Worm (Caenorhabditis elegans) whole organism, late embryonic: ENCODE results near the gene phat-3.

Experiments
- C08G9.2 ChIP-seq: sonication (generic microtip); optimal IDR thresholded peaks from 2 replicates; lab custom pipeline; 2016; ENCODE audit warnings: mild to moderate bottlenecking, missing genetic modification characterization, moderate library complexity, missing compliant biosample characterization
- F13H6.1 ChIP-seq: sonication (generic microtip); optimal IDR thresholded peaks from 2 replicates; lab custom pipeline; 2016; ENCODE audit warnings: missing genetic modification characterization, missing compliant biosample characterization
- K02D7.2 ChIP-seq: sonication (generic microtip); optimal IDR thresholded peaks from 2 replicates; lab custom pipeline; 2017; ENCODE audit warnings: mild to moderate bottlenecking, missing genetic modification characterization, missing compliant biosample characterization
- T23F11.4 ChIP-seq: fragments of 200-800 bp; sonication (Bioruptor generic); optimal IDR thresholded peaks from 2 replicates; lab custom pipeline; 2018; ENCODE audit warnings: mild to moderate bottlenecking, missing genetic modification characterization, missing compliant biosample characterization
- ama-1 ChIP-seq: fragments of 150-350 bp; optimal IDR thresholded peaks from 2 replicates; lab custom pipeline; 2014
- ceh-18 ChIP-seq: sonication (generic microtip); optimal IDR thresholded peaks from 2 replicates; lab custom pipeline; 2016; ENCODE audit warnings: missing genetic modification characterization, missing compliant biosample characterization
- ceh-30 ChIP-seq: fragments of 150-350 bp; optimal IDR thresholded peaks from 2 replicates; lab custom pipeline; 2014; ENCODE audit warnings: missing biosample characterization, missing genetic modification characterization
- ceh-31 ChIP-seq: sonication (generic microtip); optimal IDR thresholded peaks from 2 replicates; lab custom pipeline; 2016; ENCODE audit warnings: missing genetic modification characterization, missing compliant biosample characterization
- ceh-34 ChIP-seq: sonication (generic microtip); optimal IDR thresholded peaks from 2 replicates; lab custom pipeline; 2016; ENCODE audit warnings: mild to moderate bottlenecking, missing genetic modification characterization, missing compliant biosample characterization
- ceh-6 ChIP-seq: fragments of 200-800 bp; sonication (Bioruptor generic); optimal IDR thresholded peaks from 2 replicates; lab custom pipeline; 2018; ENCODE audit warnings: mild to moderate bottlenecking, missing genetic modification characterization, missing compliant biosample characterization
- ceh-9 ChIP-seq: sonication (generic microtip); optimal IDR thresholded peaks from 2 replicates; lab custom pipeline; 2016; ENCODE audit warnings: mild to moderate bottlenecking, missing genetic modification characterization, inconsistent platforms, missing compliant biosample characterization
- che-1 ChIP-seq: sonication (generic microtip); optimal IDR thresholded peaks from 2 replicates; lab custom pipeline; 2016; ENCODE audit warnings: mild to moderate bottlenecking, missing genetic modification characterization, missing compliant biosample characterization
- elt-2 ChIP-seq: sonication (generic microtip); optimal IDR thresholded peaks from 2 replicates; lab custom pipeline; 2016; ENCODE audit warnings: missing genetic modification reagents, missing genetic modification characterization, missing compliant biosample characterization
- elt-4 ChIP-seq: sonication (generic microtip); optimal IDR thresholded peaks from 2 replicates; lab custom pipeline; 2016; ENCODE audit warnings: missing genetic modification characterization, missing compliant biosample characterization
- ets-4 ChIP-seq: sonication (generic microtip); optimal IDR thresholded peaks from 2 replicates; lab custom pipeline; 2016; ENCODE audit warnings: missing genetic modification characterization, missing compliant biosample characterization
- eyg-1 ChIP-seq: sonication (generic microtip); optimal IDR thresholded peaks from 2 replicates; lab custom pipeline; 2016; ENCODE audit warnings: missing genotype, missing genetic modification characterization, missing compliant biosample characterization
- fax-1 ChIP-seq: sonication (generic microtip); optimal IDR thresholded peaks from 2 replicates; lab custom pipeline; 2016; ENCODE audit warnings: missing genotype, missing genetic modification characterization, missing compliant biosample characterization
- gmeb-2 ChIP-seq: sonication (generic microtip); optimal IDR thresholded peaks from 2 replicates; lab custom pipeline; 2016; ENCODE audit warnings: missing genetic modification characterization, inconsistent platforms, missing compliant biosample characterization
- hlh-15 ChIP-seq: sonication (generic microtip); optimal IDR thresholded peaks from 2 replicates; lab custom pipeline; 2016; ENCODE audit warnings: missing genetic modification characterization, missing compliant biosample characterization
- hlh-30 ChIP-seq: sonication (generic microtip); optimal IDR thresholded peaks from 2 replicates; lab custom pipeline; 2017; ENCODE audit warnings: antibody characterized with exemption, missing genetic modification characterization, missing compliant biosample characterization; ENCODE audit not compliant: insufficient read depth
- hlh-6 ChIP-seq: sonication (generic microtip); optimal IDR thresholded peaks from 2 replicates; lab custom pipeline; 2016; ENCODE audit warnings: missing genotype, missing genetic modification characterization, missing compliant biosample characterization
- hlh-8 ChIP-seq: sonication (generic microtip); optimal IDR thresholded peaks from 2 replicates; lab custom pipeline; 2016; ENCODE audit warnings: missing genotype, missing genetic modification characterization, missing compliant biosample characterization
- lim-6 ChIP-seq: sonication (generic microtip); optimal IDR thresholded peaks from 2 replicates; lab custom pipeline; 2016; ENCODE audit warnings: missing genetic modification characterization, missing compliant biosample characterization
- lin-11 ChIP-seq: fragments of 200-800 bp; sonication (Bioruptor generic); optimal IDR thresholded peaks from 2 replicates; lab custom pipeline; 2018; ENCODE audit warnings: mild to moderate bottlenecking, missing genetic modification characterization, missing compliant biosample characterization
- nfya-1 ChIP-seq: sonication (generic microtip); optimal IDR thresholded peaks from 2 replicates; lab custom pipeline; 2017; ENCODE audit warnings: missing genetic modification characterization, mild to moderate bottlenecking, missing compliant biosample characterization, antibody characterized with exemption, moderate library complexity
- pat-9 ChIP-seq: fragments of 200-800 bp; sonication (Bioruptor generic); optimal IDR thresholded peaks from 2 replicates; lab custom pipeline; 2018; ENCODE audit warnings: mild to moderate bottlenecking, missing genetic modification characterization, moderate library complexity, missing compliant biosample characterization
- pax-1 ChIP-seq: fragments of 150-350 bp; optimal IDR thresholded peaks from 2 replicates; lab custom pipeline; 2014; ENCODE audit warnings: missing biosample characterization, missing genetic modification characterization
- pha-2 ChIP-seq: sonication (generic microtip); optimal IDR thresholded peaks from 2 replicates; lab custom pipeline; 2017; ENCODE audit warnings: mild to moderate bottlenecking, missing genetic modification characterization, missing compliant biosample characterization
- pha-4 ChIP-seq: fragments of 150-350 bp; optimal IDR thresholded peaks from 2 replicates; lab custom pipeline; 2018; ENCODE audit warnings: missing biosample characterization, missing genetic modification reagents, missing genetic modification characterization
- pqm-1 ChIP-seq: sonication (generic microtip); optimal IDR thresholded peaks from 2 replicates; lab custom pipeline; 2016; ENCODE audit warnings: missing genetic modification characterization, missing compliant biosample characterization
- pros-1 ChIP-seq: fragments of 150-350 bp; optimal IDR thresholded peaks from 2 replicates; lab custom pipeline; 2014; ENCODE audit warnings: missing biosample characterization, missing genetic modification reagents, missing genetic modification characterization
- rnt-1 ChIP-seq: sonication (generic microtip); optimal IDR thresholded peaks from 2 replicates; lab custom pipeline; 2016; ENCODE audit warnings: missing genetic modification characterization, missing compliant biosample characterization
- sox-2 ChIP-seq: fragments of 200-800 bp; sonication (Bioruptor generic); IDR thresholded peaks from 2 replicates; pipeline ENCODE4 v1.3.6; 2022; ENCODE audit warnings: missing genetic modification reagents, missing genetic modification characterization, missing compliant biosample characterization
- tbx-2 ChIP-seq: sonication (generic microtip); optimal IDR thresholded peaks from 2 replicates; lab custom pipeline; 2016; ENCODE audit warnings: missing genetic modification characterization, missing compliant biosample characterization
- tbx-7 ChIP-seq: sonication (generic microtip); optimal IDR thresholded peaks from 2 replicates; lab custom pipeline; 2016; ENCODE audit warnings: missing genotype, missing genetic modification characterization, missing compliant biosample characterization
- unc-3 ChIP-seq, 2 experiments: fragments of 200-800 bp in 1 of 2; sonication (Bioruptor generic) in 1 of 2; sonication (generic microtip) in 1 of 2; conservative IDR thresholded peaks in 1 of 2; optimal IDR thresholded peaks in 1 of 2; 2 replicates each; pipeline versions ENCODE4 v1.3.6 to Lab custom; 2016 to 2022; ENCODE audit warnings: missing compliant biosample characterization in 2 of 2, missing genetic modification characterization in 2 of 2, missing genetic modification reagents in 1 of 2
- unc-55 ChIP-seq: sonication (generic microtip); optimal IDR thresholded peaks from 2 replicates; lab custom pipeline; 2017; ENCODE audit warnings: missing biosample characterization, missing genetic modification reagents, missing genetic modification characterization
- zip-5 ChIP-seq: sonication (generic microtip); optimal IDR thresholded peaks from 2 replicates; lab custom pipeline; 2016; ENCODE audit warnings: missing genetic modification characterization, missing compliant biosample characterization

The phat-3 gene

ce11 chrV:4031319-4031718 lies 12.4 kb upstream of the phat-3 start, which contains the start of gene cyp-35A4:
cyp-35A4 (plus strand) TSS chrV:4031619.
- TF ChIP-seq hlh-8 (tag; lab: Kevin White, UChicago) (no peak), nfya-1 (no peak), che-1 (no peak), rnt-1 (no peak), lin-11 (no peak), fax-1 (tag; lab: Kevin White, UChicago) (no peak), T23F11.4 (GFP tag; lab: Kevin White, UChicago) (no peak), pha-2 (tag; lab: Kevin White, UChicago) (no peak), pax-1 (tag; lab: Kevin White, UChicago) (no peak), F13H6.1 (tag; lab: Kevin White, UChicago) (no peak), elt-4 (tag; lab: Kevin White, UChicago) (no peak), ceh-6 (GFP tag; lab: Kevin White, UChicago) (no peak)

ce11 chrV:4034303-4034702 lies 9.4 kb upstream of the phat-3 start, which contains the start of gene C49G7.7:
C49G7.7 (plus strand) TSS chrV:4034476.
- TF ChIP-seq pat-9 (tag; lab: Kevin White, UChicago) (no peak), ceh-34 (tag; lab: Kevin White, UChicago) (no peak), unc-55 (GFP tag; lab: Kevin White, UChicago) (no peak), F13H6.1 (tag; lab: Kevin White, UChicago) (no peak), ceh-31 (no peak), hlh-15 (tag; lab: Kevin White, UChicago) (no peak), ets-4 (tag; lab: Kevin White, UChicago) (no peak), unc-3 (GFP tag; conservative IDR thresholded peaks at IDR 0.05; lab: Robert Waterston, UW) (no peak), unc-3 (tag; optimal IDR thresholded peaks at IDR 0.05; lab: Kevin White, UChicago) (no peak), sox-2 (no peak)

- TF ChIP-seq ceh-9 (tag; lab: Kevin White, UChicago), result no peak
- TF ChIP-seq hlh-6 (tag; lab: Kevin White, UChicago), result no peak
- TF ChIP-seq ceh-18 (tag; lab: Kevin White, UChicago), result no peak
- TF ChIP-seq elt-2, result no peak
- no peak for TF ChIP-seq K02D7.2 (tag; lab: Kevin White, UChicago)
Observed at ce11 chrV:4035811-4036210, 7.9 kb upstream of the phat-3 start, which contains the start of gene C49G7.13. C49G7.13 (plus strand) TSS chrV:4036111.

- TF ChIP-seq ceh-30 (tag; lab: Kevin White, UChicago) (no peak), gmeb-2 (tag; lab: Kevin White, UChicago) (no peak), fax-1 (tag; lab: Kevin White, UChicago) (no peak), lim-6 (tag; lab: Kevin White, UChicago) (no peak), tbx-7 (tag; lab: Kevin White, UChicago) (no peak), elt-2 (no peak), ama-1 (lab: Kevin White, UChicago) (no peak), pax-1 (tag; lab: Kevin White, UChicago) (no peak), hlh-30 (no peak), T23F11.4 (GFP tag; lab: Kevin White, UChicago) (no peak), pha-4 (tag; lab: Kevin White, UChicago) (no peak), C08G9.2 (tag; lab: Kevin White, UChicago) (no peak), pqm-1 (tag; lab: Kevin White, UChicago) (no peak), zip-5 (tag; lab: Kevin White, UChicago) (no peak), tbx-2 (tag; lab: Kevin White, UChicago) (no peak), ceh-34 (tag; lab: Kevin White, UChicago) (no peak), pros-1 (no peak), sox-2 (no peak), eyg-1 (tag; lab: Kevin White, UChicago) (no peak)
- TF ChIP-seq, all 69 proteins: peak for 0
Observed at ce11 chrV:4038110-4038509, 5.6 kb upstream of the phat-3 start, which contains the start of gene C49G7.12. C49G7.12 (plus strand) TSS chrV:4038410.
